Worm (Caenorhabditis elegans): ENCODE results near the gene gfi-3.
A peak's percentile ranks its signal among the peaks of the same experiment; 100 is the strongest.

The gfi-3 gene

ce11 chrX:14502116-14502587 is 21.8 kb downstream of the gfi-3 start (continued):
- no peak for TF ChIP-seq daf-8 (GFP tag; IDR thresholded peaks at IDR 0.05)
- peak; percentile 82 for TF ChIP-seq lin-1 (GFP tag; IDR thresholded peaks at IDR 0.05)
- peak; percentile 77 for TF ChIP-seq gei-8 (GFP tag; optimal IDR thresholded peaks at IDR 0.05)

- TF ChIP-seq mxl-3 (GFP tag; optimal IDR thresholded peaks at IDR 0.05) (peak; percentile 7), dve-1 (tag; optimal IDR thresholded peaks at IDR 0.05; ENCODE audit: insufficient read depth) (no peak), mep-1 (tag; optimal IDR thresholded peaks at IDR 0.05) (no peak), tra-1 (GFP tag; IDR thresholded peaks at IDR 0.05) (peak; percentile 58; the same call in 1 of the 2 replicates), T20F7.1 (GFP tag; optimal IDR thresholded peaks at IDR 0.05) (no peak), nhr-6 (tag; optimal IDR thresholded peaks at IDR 0.05) (no peak), dmd-8 (GFP tag; IDR thresholded peaks at IDR 0.05) (no peak), spr-3 (GFP tag; optimal IDR thresholded peaks at IDR 0.05) (no peak), nhr-41 (GFP tag; IDR thresholded peaks at IDR 0.05) (no peak), zip-11 (GFP tag; IDR thresholded peaks at IDR 0.05) (no peak), mdl-1 (tag; optimal IDR thresholded peaks at IDR 0.05) (no peak), daf-16 (GFP tag; optimal IDR thresholded peaks at IDR 0.05) (peak in 1 of 2 experiments; percentile 56), daf-16 (tag; optimal IDR thresholded peaks at IDR 0.05) (no peak), php-3 (GFP tag; IDR thresholded peaks at IDR 0.05) (no peak), mxl-2 (GFP tag; conservative IDR thresholded peaks at IDR 0.05) (no peak), daf-8 (GFP tag; IDR thresholded peaks at IDR 0.05) (no peak), nhr-237 (tag; optimal IDR thresholded peaks at IDR 0.05) (no peak), ZK337.2 (GFP tag; IDR thresholded peaks at IDR 0.05) (no peak), pha-4 (GFP tag; IDR thresholded peaks at IDR 0.05) (no peak), pha-4 (tag; optimal IDR thresholded peaks at IDR 0.05) (no peak), snpc-4 (tag; optimal IDR thresholded peaks at IDR 0.05) (no peak), F37D6.2 (tag; optimal IDR thresholded peaks at IDR 0.05) (no peak), sdz-12 (GFP tag; optimal IDR thresholded peaks at IDR 0.05) (no peak), dpl-1 (GFP tag; optimal IDR thresholded peaks at IDR 0.05) (no peak), fos-1 (tag; optimal IDR thresholded peaks at IDR 0.05) (no peak), unc-130 (GFP tag; optimal IDR thresholded peaks at IDR 0.05) (no peak), ceh-62 (tag; optimal IDR thresholded peaks at IDR 0.05) (no peak), dmd-6 (GFP tag; IDR thresholded peaks at IDR 0.05) (peak; percentile 52), pqm-1 (tag; optimal IDR thresholded peaks at IDR 0.05) (no peak), lim-7 (GFP tag; IDR thresholded peaks at IDR 0.05) (no peak), nhr-28 (tag; optimal IDR thresholded peaks at IDR 0.05) (peak; percentile 31), F44E2.7 (GFP tag; IDR thresholded peaks at IDR 0.05) (no peak), zip-2 (tag; optimal IDR thresholded peaks at IDR 0.05) (no peak), T26A8.4 (GFP tag; IDR thresholded peaks at IDR 0.05) (no peak), tag-97 (GFP tag; IDR thresholded peaks at IDR 0.05) (no peak), skn-1 (tag; optimal IDR thresholded peaks at IDR 0.05) (no peak), mes-2 (tag; optimal IDR thresholded peaks at IDR 0.05; ENCODE audit: poor library complexity, severe bottlenecking) (no peak), ces-1 (GFP tag; optimal IDR thresholded peaks at IDR 0.05) (no peak), ceh-20 (GFP tag; IDR thresholded peaks at IDR 0.05) (no peak), ceh-32 (tag; optimal IDR thresholded peaks at IDR 0.05; ENCODE audit: poor library complexity) (no peak), ceh-82 (tag; optimal IDR thresholded peaks at IDR 0.05) (no peak), set-16 (GFP tag; IDR thresholded peaks at IDR 0.05) (no peak), daf-19 (GFP tag; conservative IDR thresholded peaks at IDR 0.05) (no peak), nhr-77 (tag; optimal IDR thresholded peaks at IDR 0.05) (no peak), saeg-2 (GFP tag; IDR thresholded peaks at IDR 0.05) (no peak), cey-2 (tag; optimal IDR thresholded peaks at IDR 0.05; ENCODE audit: borderline replicate concordance, insufficient read depth) (no peak), madf-5 (GFP tag; IDR thresholded peaks at IDR 0.05) (no peak), ztf-11 (tag; optimal IDR thresholded peaks at IDR 0.05) (no peak), F26F4.8 (GFP tag; conservative IDR thresholded peaks at IDR 0.05) (no peak)
These were observed 22.9 kb downstream of the gfi-3 start for ce11 chrX:14503282-14503681.

Measured in whole organism, L4 larva.